Worm (Caenorhabditis elegans): ENCODE data around the gene cyn-7.

DNA sequence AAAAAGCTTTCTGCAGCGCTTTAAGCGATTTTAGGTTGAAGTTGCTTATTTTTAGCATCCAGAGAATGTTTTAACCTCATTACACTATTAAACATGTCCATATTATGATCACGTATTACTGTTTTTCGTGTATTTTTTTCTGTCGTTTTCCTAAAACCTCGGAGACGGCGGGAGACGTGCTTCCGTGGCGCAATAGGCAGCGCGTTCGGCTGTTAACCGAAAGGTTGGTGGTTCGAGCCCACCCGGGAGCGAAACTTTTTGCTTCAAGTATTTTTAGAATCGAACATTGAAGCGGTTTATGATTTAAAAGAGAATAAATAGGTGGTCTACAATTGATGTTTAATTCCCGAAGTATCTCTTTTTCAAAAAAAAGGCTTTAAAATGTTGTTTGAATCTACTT, 30.7 kb downstream of the cyn-7 start:
- TF ChIP-seq W03F9.2 (tag; optimal IDR thresholded peaks at IDR 0.05) (no peak), him-1 (tag; optimal IDR thresholded peaks at IDR 0.05) (no peak)
